Worm (Caenorhabditis elegans) whole organism, mixed stage, embryonic: Measurements from ENCODE around the gene fbxc-45.

Experiments
- bed-3 ChIP-seq: fragments of 200-800 bp; sonication (Bioruptor generic); optimal IDR thresholded peaks from 3 replicates; lab custom pipeline; 2018; ENCODE audit warnings: mild to moderate bottlenecking, missing genetic modification characterization, moderate library complexity, missing compliant biosample characterization
- blmp-1 ChIP-seq: fragments of 150-350 bp; optimal IDR thresholded peaks from 2 replicates; lab custom pipeline; 2014; ENCODE audit warnings: missing biosample characterization, missing genetic modification characterization
- ceh-43 ChIP-seq: fragments of 200-800 bp; sonication (Bioruptor generic); optimal IDR thresholded peaks from 2 replicates; lab custom pipeline; 2018; ENCODE audit warnings: mild to moderate bottlenecking, missing genetic modification characterization, moderate library complexity, missing compliant biosample characterization
- ceh-83 ChIP-seq: fragments of 200-800 bp; sonication (Bioruptor generic); optimal IDR thresholded peaks from 2 replicates; lab custom pipeline; 2018; ENCODE audit warnings: mild to moderate bottlenecking, missing genetic modification characterization, missing compliant biosample characterization
- ces-1 ChIP-seq: fragments of 150-350 bp; optimal IDR thresholded peaks from 2 replicates; lab custom pipeline; 2014; ENCODE audit warnings: missing biosample characterization, missing genetic modification reagents, missing genetic modification characterization
- cnd-1 ChIP-seq: fragments of 200-800 bp; sonication (Bioruptor generic); optimal IDR thresholded peaks from 2 replicates; lab custom pipeline; 2018; ENCODE audit warnings: mild to moderate bottlenecking, missing genetic modification characterization, missing compliant biosample characterization
- drap-1 ChIP-seq: fragments of 200-800 bp; sonication (Bioruptor generic); optimal IDR thresholded peaks from 3 replicates; lab custom pipeline; 2018; ENCODE audit warnings: mild to moderate bottlenecking, missing genetic modification characterization, missing compliant biosample characterization
- elt-1 ChIP-seq: sonication (generic microtip); optimal IDR thresholded peaks from 2 replicates; lab custom pipeline; 2017; ENCODE audit warnings: missing genetic modification characterization, mild to moderate bottlenecking, missing compliant biosample characterization, antibody characterized with exemption, moderate library complexity, borderline replicate concordance; ENCODE audit not compliant: insufficient read depth
- elt-3 ChIP-seq: fragments of 150-350 bp; optimal IDR thresholded peaks from 2 replicates; lab custom pipeline; 2014; ENCODE audit warnings: missing biosample characterization, missing genetic modification characterization
- ham-2 ChIP-seq: fragments of 200-800 bp; sonication (Bioruptor generic); optimal IDR thresholded peaks from 2 replicates; lab custom pipeline; 2018; ENCODE audit warnings: mild to moderate bottlenecking, missing genetic modification characterization, missing compliant biosample characterization
- hlh-1 ChIP-seq: fragments of 150-350 bp; optimal IDR thresholded peaks from 2 replicates; lab custom pipeline; 2014; ENCODE audit warnings: missing biosample characterization, missing genetic modification reagents, missing genetic modification characterization
- lin-32 ChIP-seq: fragments of 200-800 bp; sonication (Bioruptor generic); optimal IDR thresholded peaks from 2 replicates; lab custom pipeline; 2018; ENCODE audit warnings: mild to moderate bottlenecking, missing genetic modification characterization, missing compliant biosample characterization
- lsy-2 ChIP-seq: fragments of 150-350 bp; optimal IDR thresholded peaks from 2 replicates; lab custom pipeline; 2014; ENCODE audit warnings: missing biosample characterization, missing genetic modification characterization
- mab-5 ChIP-seq: fragments of 150-350 bp; optimal IDR thresholded peaks from 2 replicates; lab custom pipeline; 2014; ENCODE audit warnings: missing biosample characterization, missing genetic modification characterization
- mep-1 ChIP-seq: fragments of 150-350 bp; optimal IDR thresholded peaks from 2 replicates; lab custom pipeline; 2017; ENCODE audit warnings: missing biosample characterization, missing genetic modification reagents, missing genetic modification characterization, inconsistent platforms
- mls-2 ChIP-seq: sonication (generic microtip); optimal IDR thresholded peaks from 2 replicates; lab custom pipeline; 2016; ENCODE audit warnings: mild to moderate bottlenecking, missing genetic modification characterization, moderate library complexity, missing compliant biosample characterization
- nhr-2 ChIP-seq: fragments of 150-350 bp; optimal IDR thresholded peaks from 2 replicates; lab custom pipeline; 2014; ENCODE audit warnings: missing biosample characterization, missing genetic modification characterization
- nhr-237 ChIP-seq: fragments of 150-350 bp; optimal IDR thresholded peaks from 2 replicates; lab custom pipeline; 2014; ENCODE audit warnings: missing biosample characterization, missing genetic modification characterization
- nhr-28 ChIP-seq: fragments of 150-350 bp; optimal IDR thresholded peaks from 2 replicates; lab custom pipeline; 2014; ENCODE audit warnings: missing biosample characterization, missing genetic modification characterization
- nhr-76 ChIP-seq: sonication (generic microtip); optimal IDR thresholded peaks from 2 replicates; lab custom pipeline; 2017; ENCODE audit warnings: missing biosample characterization, missing genetic modification characterization
- pha-4 ChIP-seq: fragments of 150-350 bp; optimal IDR thresholded peaks from 2 replicates; lab custom pipeline; 2018; ENCODE audit warnings: missing biosample characterization, missing genetic modification reagents, missing genetic modification characterization
- sem-2 ChIP-seq: fragments of 200-800 bp; sonication (Bioruptor generic); optimal IDR thresholded peaks from 2 replicates; lab custom pipeline; 2018; ENCODE audit warnings: mild to moderate bottlenecking, missing genetic modification characterization, missing compliant biosample characterization
- snpc-4 ChIP-seq: fragments of 150-350 bp; optimal IDR thresholded peaks from 2 replicates; lab custom pipeline; 2014; ENCODE audit warnings: missing biosample characterization, missing genetic modification characterization
- sptf-1 ChIP-seq: sonication (generic microtip); optimal IDR thresholded peaks from 2 replicates; lab custom pipeline; 2017; ENCODE audit warnings: mild to moderate bottlenecking, missing genetic modification characterization, moderate library complexity, missing compliant biosample characterization
- tbx-8 ChIP-seq: fragments of 200-800 bp; sonication (Bioruptor generic); optimal IDR thresholded peaks from 2 replicates; lab custom pipeline; 2018; ENCODE audit warnings: mild to moderate bottlenecking, missing genetic modification characterization, moderate library complexity, missing compliant biosample characterization
- unc-120 ChIP-seq: sonication (generic microtip); optimal IDR thresholded peaks from 2 replicates; lab custom pipeline; 2017; ENCODE audit warnings: missing genetic modification characterization, missing compliant biosample characterization; ENCODE audit not compliant: poor library complexity, severe bottlenecking
- unc-39 ChIP-seq: fragments of 150-350 bp; optimal IDR thresholded peaks from 2 replicates; lab custom pipeline; 2014; ENCODE audit warnings: missing biosample characterization, missing genetic modification characterization
- unc-62 ChIP-seq: fragments of 150-350 bp; optimal IDR thresholded peaks from 2 replicates; lab custom pipeline; 2014; ENCODE audit warnings: missing biosample characterization, missing genetic modification reagents, missing genetic modification characterization
- zip-8 ChIP-seq: fragments of 150-350 bp; optimal IDR thresholded peaks from 2 replicates; lab custom pipeline; 2014; ENCODE audit warnings: missing biosample characterization, missing genetic modification characterization
- ztf-11 ChIP-seq: fragments of 150-350 bp; optimal IDR thresholded peaks from 2 replicates; lab custom pipeline; 2014; ENCODE audit warnings: missing biosample characterization, missing genetic modification characterization

Gene fbxc-45

ce11 chrIV:2922196-2922595, at the start of gene fbxc-45:
TSS of gene fbxc-45 (minus strand) at chrIV:2922243.
- TF ChIP-seq lsy-2 (tag; lab: Kevin White, UChicago) = no peak
- TF ChIP-seq tbx-8 (GFP tag; lab: Kevin White, UChicago) = no peak
- TF ChIP-seq ham-2 = no peak
- no peak for TF ChIP-seq zip-8
- TF ChIP-seq nhr-76 (tag; lab: Kevin White, UChicago) = no peak
- TF ChIP-seq ceh-83 (GFP tag; lab: Kevin White, UChicago) = no peak
- no peak for TF ChIP-seq nhr-28 (tag; lab: Kevin White, UChicago)
- TF ChIP-seq unc-120 (tag; lab: Kevin White, UChicago) = no peak
- no peak for TF ChIP-seq nhr-237 (tag; lab: Kevin White, UChicago)
- TF ChIP-seq blmp-1 (tag; lab: Kevin White, UChicago) = no peak
- TF ChIP-seq mab-5 (tag; lab: Kevin White, UChicago) = no peak
- no peak for TF ChIP-seq hlh-1 (tag; lab: Kevin White, UChicago)
- no peak for TF ChIP-seq ztf-11 (tag; lab: Kevin White, UChicago)
- no peak for TF ChIP-seq nhr-2 (tag; lab: Kevin White, UChicago)
- no peak for TF ChIP-seq elt-3 (tag; lab: Kevin White, UChicago)
- TF ChIP-seq drap-1 (GFP tag; lab: Kevin White, UChicago) = no peak
- TF ChIP-seq pha-4 = no peak
- TF ChIP-seq mls-2 = no peak
- no peak for TF ChIP-seq mep-1 (tag; lab: Kevin White, UChicago)
- TF ChIP-seq sptf-1 (tag; lab: Kevin White, UChicago) = no peak

- TF ChIP-seq lsy-2 (tag; lab: Kevin White, UChicago) = no peak
- no peak for TF ChIP-seq nhr-76 (tag; lab: Kevin White, UChicago)
- no peak for TF ChIP-seq unc-62
- TF ChIP-seq sem-2 (GFP tag; lab: Kevin White, UChicago) = no peak
- TF ChIP-seq zip-8 = no peak
- TF ChIP-seq ces-1 (GFP tag; lab: Kevin White, UChicago) = no peak
- no peak for TF ChIP-seq unc-120 (tag; lab: Kevin White, UChicago)
- TF ChIP-seq elt-1 (tag; lab: Kevin White, UChicago) = no peak
- TF ChIP-seq, all 35 proteins: peak for 0
These were observed 49.0 kb upstream of the fbxc-45 start for ce11 chrIV:2971060-2971459.

DNA sequence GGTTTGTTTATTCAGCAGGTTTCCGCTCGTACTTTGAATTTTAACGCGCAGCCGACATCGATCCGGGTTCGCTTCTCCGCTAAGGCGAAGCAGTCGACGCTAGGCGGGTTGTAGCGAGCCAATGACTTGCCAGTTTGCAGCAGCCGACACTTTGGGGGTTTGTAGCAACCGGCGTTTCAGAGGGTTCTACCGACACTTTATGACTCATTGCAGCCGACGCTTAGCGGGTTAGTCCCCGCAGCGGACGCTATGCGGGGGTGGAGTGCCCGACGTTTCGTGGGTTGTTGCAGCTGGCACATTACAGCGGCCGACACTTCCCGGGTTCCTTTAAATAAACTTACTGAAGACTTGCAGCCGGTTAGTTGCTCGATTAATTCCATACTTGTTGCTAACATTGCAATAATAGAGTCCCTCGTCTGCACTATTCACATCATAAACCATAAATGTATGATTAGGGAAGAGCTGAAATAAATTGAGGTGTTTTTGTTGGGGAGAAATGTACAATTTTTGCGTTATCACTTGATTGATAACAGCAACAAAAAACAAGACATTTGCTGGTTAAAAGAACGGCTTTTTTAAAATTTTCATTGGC, 47.5 kb upstream of the fbxc-45 start, which contains the start of gene Y54G2A.57:
Gene Y54G2A.57, plus strand, starts transcription at position 542 of the 592 bp plus-strand sequence.
- TF ChIP-seq lsy-2 (tag; lab: Kevin White, UChicago) = no peak
- no peak for TF ChIP-seq unc-39 (tag; lab: Kevin White, UChicago)
- no peak for TF ChIP-seq nhr-237 (tag; lab: Kevin White, UChicago)
- TF ChIP-seq lin-32 (GFP tag; lab: Kevin White, UChicago) = no peak
- TF ChIP-seq snpc-4 = no peak
- TF ChIP-seq blmp-1 (tag; lab: Kevin White, UChicago) = no peak
- no peak for TF ChIP-seq tbx-8 (GFP tag; lab: Kevin White, UChicago)
- TF ChIP-seq bed-3 (GFP tag; lab: Kevin White, UChicago) = no peak

- TF ChIP-seq ham-2 (no peak), drap-1 (GFP tag; lab: Kevin White, UChicago) (no peak), lin-32 (GFP tag; lab: Kevin White, UChicago) (no peak), ceh-43 (GFP tag; lab: Kevin White, UChicago) (no peak), ceh-83 (GFP tag; lab: Kevin White, UChicago) (no peak), bed-3 (GFP tag; lab: Kevin White, UChicago) (no peak), zip-8 (no peak), cnd-1 (tag; lab: Kevin White, UChicago) (no peak), nhr-2 (tag; lab: Kevin White, UChicago) (no peak), nhr-28 (tag; lab: Kevin White, UChicago) (no peak), unc-120 (tag; lab: Kevin White, UChicago) (no peak), unc-62 (no peak), snpc-4 (no peak), ztf-11 (tag; lab: Kevin White, UChicago) (no peak), blmp-1 (tag; lab: Kevin White, UChicago) (no peak), ces-1 (GFP tag; lab: Kevin White, UChicago) (no peak), lsy-2 (tag; lab: Kevin White, UChicago) (no peak), elt-3 (tag; lab: Kevin White, UChicago) (no peak)
These were observed 44.8 kb upstream of the fbxc-45 start for ce11 chrIV:2966884-2967283.
